Worm (Caenorhabditis elegans): Measurements from ENCODE around the gene ins-32.

DNA sequence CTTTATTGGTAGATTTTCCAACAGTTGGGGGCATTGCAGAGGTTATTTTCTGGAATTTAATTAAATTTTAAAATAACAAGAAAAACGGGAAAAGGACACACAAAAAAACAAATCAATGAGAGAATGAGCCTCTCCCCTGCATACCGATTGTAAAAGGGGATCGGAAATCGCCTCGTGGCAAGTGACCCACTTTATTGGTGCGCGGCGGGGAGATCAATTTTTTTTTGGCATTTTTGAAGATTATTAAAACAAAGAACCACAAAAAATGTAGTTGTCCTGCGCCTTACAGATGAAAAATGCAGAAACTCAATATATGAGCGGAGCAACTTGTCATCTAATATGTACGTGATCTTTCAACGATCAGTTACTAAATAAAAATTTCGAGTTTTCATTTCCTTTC, 18.1 kb upstream of the ins-32 start, which contains the start of gene F54D10.7:
- TF ChIP-seq elt-3 (tag; optimal IDR thresholded peaks at IDR 0.05), result no peak
- no peak for TF ChIP-seq nhr-237 (tag; optimal IDR thresholded peaks at IDR 0.05)
- no peak for TF ChIP-seq ceh-39 (tag; optimal IDR thresholded peaks at IDR 0.05)
- no peak for TF ChIP-seq lin-13 (tag; optimal IDR thresholded peaks at IDR 0.05)
- no peak for TF ChIP-seq ztf-11 (tag; optimal IDR thresholded peaks at IDR 0.05)
- TF ChIP-seq ham-2 (GFP tag; optimal IDR thresholded peaks at IDR 0.05), result no peak
- no peak for TF ChIP-seq cnd-1 (tag; optimal IDR thresholded peaks at IDR 0.05)
- TF ChIP-seq unc-62 (GFP tag; optimal IDR thresholded peaks at IDR 0.05), result no peak
- TF ChIP-seq nhr-28 (tag; optimal IDR thresholded peaks at IDR 0.05), result no peak

Measured in whole organism, mixed stage, embryonic.